Fruit fly (Drosophila melanogaster) Kc167 (cell line): ENCODE measurements around the gene CG43993.

Source experiments
- Myc ChIP-seq: fragments of >200 bp; optimal IDR thresholded peaks from 2 replicates; lab custom pipeline; 2017; ENCODE audit warnings: missing external identifiers
- Sin3A ChIP-seq: fragments of >200 bp; optimal IDR thresholded peaks from 2 replicates; lab custom pipeline; 2018; ENCODE audit warnings: missing external identifiers
- insv ChIP-seq: fragments of >200 bp; optimal IDR thresholded peaks from 3 replicates; lab custom pipeline; 2018; ENCODE audit warnings: missing external identifiers
- psq ChIP-seq: fragments of >200 bp; optimal IDR thresholded peaks from 2 replicates; lab custom pipeline; 2017; ENCODE audit warnings: missing external identifiers

DNA sequence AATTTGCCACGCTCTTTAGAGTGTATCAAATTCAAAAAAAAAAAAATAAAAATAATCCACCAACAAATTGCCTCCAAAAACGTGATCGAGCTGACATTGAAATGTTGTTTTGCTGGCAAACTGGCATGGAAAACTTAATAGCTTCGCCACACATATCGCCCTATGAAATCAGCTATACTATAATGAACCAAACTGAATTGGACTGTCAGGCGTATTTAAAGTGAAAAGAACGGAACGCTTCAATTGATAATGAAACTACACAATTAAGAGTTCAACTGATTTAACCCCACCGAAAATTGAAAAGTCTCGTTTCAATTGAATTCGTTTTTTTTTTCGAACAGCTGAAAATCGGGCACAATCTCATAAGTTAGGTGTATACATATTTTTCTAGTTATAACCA, 6.7 kb downstream of the CG43993 start:
- TF ChIP-seq psq (lab: Kevin White, UChicago) (no peak), Sin3A (lab: Kevin White, UChicago) (no peak), Myc (lab: Kevin White, UChicago) (no peak), insv (no peak)
